Fruit fly (Drosophila melanogaster) whole organism, embryonic: ENCODE data around the gene borr.
A peak's percentile ranks its signal among the peaks of the same experiment; 100 is the strongest.

Source experiments
- Antp ChIP-seq: fragments of 200-800 bp; sonication (Bioruptor generic); optimal IDR thresholded peaks from 3 replicates; lab custom pipeline; 2016; ENCODE audit warnings: missing biosample characterization, missing genetic modification characterization
- CG10209 ChIP-seq: fragments of 200-800 bp; sonication (Bioruptor generic); optimal IDR thresholded peaks from 3 replicates; lab custom pipeline; 2017; ENCODE audit warnings: missing biosample characterization, mild to moderate bottlenecking, missing genetic modification characterization, missing genetic modification reagents
- CG11085 ChIP-seq: fragments of 200-800 bp; sonication (Bioruptor generic); IDR thresholded peaks from 2 replicates; pipeline ENCODE4 v1.3.6; 2022; ENCODE audit warnings: missing biosample characterization, missing genetic modification characterization
- CG12071 ChIP-seq: fragments of 200-800 bp; sonication (Bioruptor generic); optimal IDR thresholded peaks from 3 replicates; lab custom pipeline; 2018; ENCODE audit warnings: missing biosample characterization, mild to moderate bottlenecking, missing genetic modification characterization
- CG16863 ChIP-seq: fragments of 200-800 bp; sonication (Bioruptor generic); optimal IDR thresholded peaks from 3 replicates; lab custom pipeline; 2016; ENCODE audit warnings: missing biosample characterization, missing genetic modification characterization
- CG2875 ChIP-seq: fragments of 200-800 bp; sonication (Bioruptor generic); optimal IDR thresholded peaks from 2 replicates; lab custom pipeline; 2017; ENCODE audit warnings: missing biosample characterization, mild to moderate bottlenecking, missing genetic modification characterization, missing genetic modification reagents
- CG32767 ChIP-seq: fragments of 200-800 bp; sonication (Bioruptor generic); IDR thresholded peaks from 2 replicates; pipeline ENCODE4 v1.3.6; 2022; ENCODE audit warnings: missing biosample characterization, missing genetic modification characterization
- CG4730 ChIP-seq: fragments of 200-800 bp; sonication (Bioruptor generic); IDR thresholded peaks from 2 replicates; pipeline ENCODE4 v1.3.6; 2022; ENCODE audit warnings: missing biosample characterization, missing genetic modification characterization
- CG5953 ChIP-seq: fragments of 200-800 bp; sonication (Bioruptor generic); IDR thresholded peaks from 2 replicates; pipeline ENCODE4 v1.3.6; 2022; ENCODE audit warnings: missing biosample characterization, missing genetic modification characterization
- CG6765 ChIP-seq: fragments of 200-800 bp; sonication (Bioruptor generic); optimal IDR thresholded peaks from 3 replicates; lab custom pipeline; 2017; ENCODE audit warnings: missing biosample characterization, mild to moderate bottlenecking, missing genetic modification characterization
- CG6791 ChIP-seq: fragments of 200-800 bp; sonication (Bioruptor generic); IDR thresholded peaks from 3 replicates; pipeline ENCODE4 v1.3.6; 2022; ENCODE audit warnings: missing biosample characterization, missing genetic modification characterization; ENCODE audit not compliant: partially characterized antibody
- CG7556 ChIP-seq: fragments of 200-800 bp; sonication (Bioruptor generic); optimal IDR thresholded peaks from 2 replicates; lab custom pipeline; 2017; ENCODE audit warnings: missing biosample characterization, mild to moderate bottlenecking, missing genetic modification characterization
- CG7928 ChIP-seq: fragments of 200-800 bp; sonication (Bioruptor generic); optimal IDR thresholded peaks from 2 replicates; lab custom pipeline; 2017; ENCODE audit warnings: missing biosample characterization, mild to moderate bottlenecking, missing genetic modification characterization
- CG8359 ChIP-seq: fragments of 200-800 bp; sonication (Bioruptor generic); optimal IDR thresholded peaks from 2 replicates; lab custom pipeline; 2017; ENCODE audit warnings: missing biosample characterization, mild to moderate bottlenecking, missing genetic modification characterization, borderline replicate concordance
- CG9817 ChIP-seq: fragments of 200-800 bp; sonication (Bioruptor generic); optimal IDR thresholded peaks from 2 replicates; lab custom pipeline; 2018; ENCODE audit warnings: missing biosample characterization, mild to moderate bottlenecking, missing genetic modification characterization, moderate library complexity
- CkIIα-i1 ChIP-seq: fragments of 200-800 bp; sonication (Bioruptor generic); IDR thresholded peaks from 2 replicates; pipeline ENCODE4 v1.3.6; 2022; ENCODE audit warnings: missing biosample characterization, missing genetic modification characterization
- Dbx ChIP-seq: fragments of 200-800 bp; sonication (Bioruptor generic); IDR thresholded peaks from 3 replicates; pipeline ENCODE4 v1.3.6; 2022; ENCODE audit warnings: missing biosample characterization, missing genetic modification characterization
- Deaf1 ChIP-seq: fragments of 200-800 bp; optimal IDR thresholded peaks from 3 replicates; lab custom pipeline; 2019; ENCODE audit warnings: missing biosample characterization, mild to moderate bottlenecking, missing genetic modification characterization, moderate library complexity
- Fer2 ChIP-seq: fragments of 200-800 bp; sonication (Bioruptor generic); optimal IDR thresholded peaks from 2 replicates; lab custom pipeline; 2018; ENCODE audit warnings: missing biosample characterization, mild to moderate bottlenecking, missing genetic modification characterization, moderate library complexity
- H2.0 ChIP-seq: fragments of 200-800 bp; sonication (Bioruptor generic); IDR thresholded peaks from 2 replicates; pipeline ENCODE4 v1.3.6; 2022; ENCODE audit warnings: missing biosample characterization, missing genetic modification characterization
- HHEX ChIP-seq: fragments of 200-800 bp; sonication (Bioruptor generic); optimal IDR thresholded peaks from 3 replicates; lab custom pipeline; 2017; ENCODE audit warnings: missing biosample characterization, mild to moderate bottlenecking, missing genetic modification characterization, missing genetic modification reagents
- Kr ChIP-seq: fragments of 200-800 bp; sonication (Bioruptor generic); optimal IDR thresholded peaks from 2 replicates; lab custom pipeline; 2017; ENCODE audit warnings: missing biosample characterization, mild to moderate bottlenecking, missing genetic modification characterization
- Optix ChIP-seq: fragments of 200-800 bp; sonication (Bioruptor generic); IDR thresholded peaks from 3 replicates; pipeline ENCODE4 v1.3.6; 2022; ENCODE audit warnings: missing biosample characterization, missing genetic modification characterization
- Poxn ChIP-seq: fragments of 200-800 bp; sonication (Bioruptor generic); IDR thresholded peaks from 2 replicates; pipeline ENCODE4 v1.3.6; 2022; ENCODE audit warnings: missing biosample characterization, missing genetic modification characterization
- Stat92E ChIP-seq, 3 experiments: fragments of >200 bp in 2 of 3; fragments of 200-800 bp in 1 of 3; sonication (Bioruptor generic) in 1 of 3; optimal IDR thresholded peaks; 2 replicates each; lab custom pipeline; 2017 to 2019; ENCODE audit warnings: missing biosample characterization in 3 of 3, missing genetic modification characterization in 3 of 3, mild to moderate bottlenecking in 1 of 3, moderate library complexity in 1 of 3
- TFAM ChIP-seq: fragments of 200-800 bp; sonication (Bioruptor generic); optimal IDR thresholded peaks from 2 replicates; lab custom pipeline; 2017; ENCODE audit warnings: missing biosample characterization, missing genetic modification characterization, inconsistent platforms
- Xrp1 ChIP-seq: fragments of 200-800 bp; sonication (Bioruptor generic); IDR thresholded peaks from 2 replicates; pipeline ENCODE4 v1.3.6; 2022; ENCODE audit warnings: missing biosample characterization, missing genetic modification characterization
- ac ChIP-seq: fragments of 200-800 bp; sonication (Bioruptor generic); optimal IDR thresholded peaks from 3 replicates; lab custom pipeline; 2017; ENCODE audit warnings: missing biosample characterization, mild to moderate bottlenecking, missing genetic modification characterization
- az2 ChIP-seq: fragments of 200-800 bp; sonication (Bioruptor generic); optimal IDR thresholded peaks from 3 replicates; lab custom pipeline; 2016; ENCODE audit warnings: missing biosample characterization, missing genetic modification characterization
- bab2 ChIP-seq: fragments of 200-800 bp; sonication (Bioruptor generic); optimal IDR thresholded peaks from 2 replicates; lab custom pipeline; 2016; ENCODE audit warnings: missing biosample characterization, missing genetic modification characterization
- cg ChIP-seq: fragments of 200-800 bp; sonication (Bioruptor generic); optimal IDR thresholded peaks from 3 replicates; lab custom pipeline; 2019; ENCODE audit warnings: missing biosample characterization, mild to moderate bottlenecking, missing genetic modification characterization, moderate library complexity
- ci ChIP-seq: fragments of 200-800 bp; sonication (Bioruptor generic); IDR thresholded peaks from 3 replicates; pipeline ENCODE4 v1.3.6; 2022; ENCODE audit warnings: missing biosample characterization, missing genetic modification characterization
- eve ChIP-seq, 2 experiments: fragments of >200 bp; optimal IDR thresholded peaks; 2 replicates each; lab custom pipeline; 2017; ENCODE audit warnings: missing biosample characterization in 2 of 2, missing genetic modification characterization in 2 of 2
- fd102C ChIP-seq: fragments of 200-800 bp; sonication (Bioruptor generic); optimal IDR thresholded peaks from 2 replicates; lab custom pipeline; 2018; ENCODE audit warnings: missing biosample characterization, mild to moderate bottlenecking, missing genetic modification characterization, moderate library complexity
- fd64A ChIP-seq: fragments of 200-800 bp; sonication (Bioruptor generic); optimal IDR thresholded peaks from 3 replicates; lab custom pipeline; 2018; ENCODE audit warnings: missing biosample characterization, mild to moderate bottlenecking, missing genetic modification characterization
- gsb ChIP-seq: fragments of 200-800 bp; sonication (Bioruptor generic); IDR thresholded peaks from 2 replicates; pipeline ENCODE4 v1.3.6; 2022; ENCODE audit warnings: missing biosample characterization, missing genetic modification characterization
- kah ChIP-seq: fragments of 200-800 bp; sonication (Bioruptor generic); optimal IDR thresholded peaks from 2 replicates; lab custom pipeline; 2018; ENCODE audit warnings: missing biosample characterization, mild to moderate bottlenecking, missing genetic modification characterization
- ken ChIP-seq: fragments of 200-800 bp; sonication (Bioruptor generic); IDR thresholded peaks from 3 replicates; pipeline ENCODE4 v1.3.6; 2022; ENCODE audit warnings: missing biosample characterization, missing genetic modification characterization
- knrl ChIP-seq: fragments of 200-800 bp; sonication (Bioruptor generic); IDR thresholded peaks from 3 replicates; pipeline ENCODE4 v1.3.6; 2022; ENCODE audit warnings: missing biosample characterization, missing genetic modification characterization; ENCODE audit not compliant: partially characterized antibody
- lbe ChIP-seq: fragments of 200-800 bp; sonication (Bioruptor generic); optimal IDR thresholded peaks from 2 replicates; lab custom pipeline; 2016; ENCODE audit warnings: missing biosample characterization, mild to moderate bottlenecking, missing genetic modification characterization
- luna ChIP-seq: fragments of 200-800 bp; sonication (Bioruptor generic); optimal IDR thresholded peaks from 2 replicates; lab custom pipeline; 2016; ENCODE audit warnings: missing biosample characterization, missing genetic modification characterization
- nau ChIP-seq: fragments of 200-800 bp; sonication (Bioruptor generic); optimal IDR thresholded peaks from 3 replicates; lab custom pipeline; 2017; ENCODE audit warnings: missing biosample characterization, mild to moderate bottlenecking, missing genetic modification characterization, missing genetic modification reagents
- oc ChIP-seq: fragments of 200-800 bp; sonication (Bioruptor generic); optimal IDR thresholded peaks from 2 replicates; lab custom pipeline; 2018; ENCODE audit warnings: missing biosample characterization, mild to moderate bottlenecking, missing genetic modification characterization, moderate library complexity
- odd ChIP-seq: fragments of 200-800 bp; sonication (Bioruptor generic); optimal IDR thresholded peaks from 2 replicates; lab custom pipeline; 2017; ENCODE audit warnings: missing biosample characterization, mild to moderate bottlenecking, missing genetic modification characterization
- pfk ChIP-seq: fragments of 200-800 bp; sonication (Bioruptor generic); optimal IDR thresholded peaks from 2 replicates; lab custom pipeline; 2018; ENCODE audit warnings: missing biosample characterization, mild to moderate bottlenecking, missing genetic modification characterization, moderate library complexity
- ranshi ChIP-seq: fragments of 200-800 bp; sonication (Bioruptor generic); IDR thresholded peaks from 2 replicates; pipeline ENCODE4 v1.3.6; 2022; ENCODE audit warnings: missing biosample characterization, missing genetic modification characterization
- schlank ChIP-seq: fragments of 200-800 bp; sonication (Bioruptor generic); optimal IDR thresholded peaks from 2 replicates; lab custom pipeline; 2018; ENCODE audit warnings: missing biosample characterization, mild to moderate bottlenecking, missing genetic modification characterization
- sr ChIP-seq: fragments of 200-800 bp; sonication (Bioruptor generic); IDR thresholded peaks from 3 replicates; pipeline ENCODE4 v1.3.6; 2022; ENCODE audit warnings: missing biosample characterization, missing genetic modification characterization
- tap ChIP-seq: fragments of 200-800 bp; optimal IDR thresholded peaks from 3 replicates; lab custom pipeline; 2019; ENCODE audit warnings: missing biosample characterization, mild to moderate bottlenecking, missing genetic modification characterization, moderate library complexity
- trem ChIP-seq: fragments of 200-800 bp; optimal IDR thresholded peaks from 3 replicates; lab custom pipeline; 2019; ENCODE audit warnings: missing biosample characterization, mild to moderate bottlenecking, missing genetic modification characterization, moderate library complexity

Gene borr

dm6 chr2L:9205133-9205615 lies 47.7 kb downstream of the borr start (continued):
- TF ChIP-seq CG8359 = no peak
- no peak for TF ChIP-seq CG7556 (GFP tag; lab: Kevin White, UChicago)
- peak; percentile 15 for TF ChIP-seq nau (GFP tag; lab: Kevin White, UChicago)
- TF ChIP-seq sr = no peak
- TF ChIP-seq CG16863 = no peak
- TF ChIP-seq CG10209 = no peak
- TF ChIP-seq Fer2 (tag; lab: Kevin White, UChicago) = no peak
- TF ChIP-seq eve (GFP tag; optimal IDR thresholded peaks at IDR 0.05; lab: Kevin White, UChicago) = no peak
- no peak for TF ChIP-seq TFAM (GFP tag; lab: Kevin White, UChicago)
- TF ChIP-seq CkIIα-i1 (GFP tag; lab: Robert Waterston, UW) = no peak
- no peak for TF ChIP-seq knrl (GFP tag; lab: Robert Waterston, UW)
- no peak for TF ChIP-seq luna (GFP tag; lab: Kevin White, UChicago)
- TF ChIP-seq fd102C (GFP tag; lab: Kevin White, UChicago) = no peak
- peak; percentile 2 for TF ChIP-seq oc (tag; lab: Kevin White, UChicago)
- peak; percentile 65 for TF ChIP-seq CG12071 (GFP tag; lab: Kevin White, UChicago)
- peak; percentile 75; the same call in 2 of the 3 replicates for TF ChIP-seq Dbx (GFP tag; lab: Robert Waterston, UW)
- TF ChIP-seq odd (GFP tag; lab: Kevin White, UChicago) = peak; percentile 22
- peak; percentile 91; the same call in 2 of the 3 replicates for TF ChIP-seq ci (GFP tag; lab: Robert Waterston, UW)
- TF ChIP-seq pfk (GFP tag; lab: Kevin White, UChicago) = peak; percentile 99
- TF ChIP-seq az2 (GFP tag; lab: Kevin White, UChicago) = no peak
- TF ChIP-seq Stat92E (GFP tag; optimal IDR thresholded peaks at IDR 0.05; lab: Kevin White, UChicago) = no peak
- no peak for TF ChIP-seq CG9817
- no peak for TF ChIP-seq CG7928 (GFP tag; lab: Kevin White, UChicago)
- no peak for TF ChIP-seq H2.0 (GFP tag; lab: Robert Waterston, UW)
- TF ChIP-seq schlank (tag; lab: Kevin White, UChicago) = no peak
- TF ChIP-seq CG5953 (GFP tag; lab: Robert Waterston, UW) = no peak
- peak; percentile 49; the same call in 1 of the 2 replicates for TF ChIP-seq CG32767 (GFP tag; lab: Robert Waterston, UW)
- TF ChIP-seq ranshi (GFP tag; lab: Robert Waterston, UW) = no peak; the same call in 1 of the 2 replicates
- no peak for TF ChIP-seq ken
- no peak for TF ChIP-seq CG4730 (GFP tag; lab: Robert Waterston, UW)
- TF ChIP-seq ac (GFP tag; lab: Kevin White, UChicago) = no peak
- peak; percentile 29 for TF ChIP-seq Deaf1 (tag; lab: Kevin White, UChicago)
- TF ChIP-seq fd64A (GFP tag; lab: Kevin White, UChicago) = peak; percentile 18
- TF ChIP-seq HHEX (GFP tag; lab: Kevin White, UChicago) = no peak
- no peak for TF ChIP-seq Antp (GFP tag; lab: Kevin White, UChicago)
- peak; percentile 93 for TF ChIP-seq lbe (GFP tag; lab: Kevin White, UChicago)
- no peak for TF ChIP-seq CG2875 (GFP tag; lab: Kevin White, UChicago)
- TF ChIP-seq bab2 (GFP tag; lab: Kevin White, UChicago) = no peak
- TF ChIP-seq Optix (GFP tag; lab: Robert Waterston, UW) = no peak; the same call in 2 of the 3 replicates
- peak; percentile 32; the same call in 1 of the 2 replicates for TF ChIP-seq Xrp1 (GFP tag; lab: Robert Waterston, UW)
- TF ChIP-seq CG6791 (GFP tag; lab: Robert Waterston, UW) = no peak
- TF ChIP-seq cg (GFP tag; lab: Kevin White, UChicago) = peak; percentile 72
- TF ChIP-seq tap = no peak
- TF ChIP-seq kah (GFP tag; lab: Kevin White, UChicago) = peak; percentile 28
- no peak for TF ChIP-seq Kr (GFP tag; lab: Kevin White, UChicago)
- TF ChIP-seq CG11085 (GFP tag; lab: Robert Waterston, UW) = no peak
- no peak for TF ChIP-seq Poxn (GFP tag; lab: Robert Waterston, UW)
- no peak for TF ChIP-seq trem
- no peak; the same call in 1 of the 2 replicates for TF ChIP-seq gsb (GFP tag; lab: Robert Waterston, UW)
- no peak for TF ChIP-seq CG6765 (GFP tag; lab: Kevin White, UChicago)
